Worm (Caenorhabditis elegans): ENCODE measurements around the gene ttc-17.

ce11 chrV:9003291-9003690 is 46.4 kb downstream of the ttc-17 start, which contains the start of gene srx-1:
- TF ChIP-seq tbx-37 (GFP tag; conservative IDR thresholded peaks at IDR 0.05) (no peak), flt-1 (GFP tag; IDR thresholded peaks at IDR 0.05) (no peak), tbx-11 (GFP tag; IDR thresholded peaks at IDR 0.05) (no peak), ama-1 (optimal IDR thresholded peaks at IDR 0.05) (no peak), ceh-13 (GFP tag; optimal IDR thresholded peaks at IDR 0.05) (no peak), hmg-4 (GFP tag; optimal IDR thresholded peaks at IDR 0.05) (no peak), hnd-1 (tag; optimal IDR thresholded peaks at IDR 0.05) (no peak), scrt-1 (GFP tag; IDR thresholded peaks at IDR 0.05) (no peak), aly-1 (tag; optimal IDR thresholded peaks at IDR 0.05) (no peak), B0310.2 (tag; optimal IDR thresholded peaks at IDR 0.05) (no peak), pes-1 (GFP tag; IDR thresholded peaks at IDR 0.05) (no peak)
